Worm (Caenorhabditis elegans): Measurements from ENCODE around the gene mdt-20.

mdt-20 gene

DNA sequence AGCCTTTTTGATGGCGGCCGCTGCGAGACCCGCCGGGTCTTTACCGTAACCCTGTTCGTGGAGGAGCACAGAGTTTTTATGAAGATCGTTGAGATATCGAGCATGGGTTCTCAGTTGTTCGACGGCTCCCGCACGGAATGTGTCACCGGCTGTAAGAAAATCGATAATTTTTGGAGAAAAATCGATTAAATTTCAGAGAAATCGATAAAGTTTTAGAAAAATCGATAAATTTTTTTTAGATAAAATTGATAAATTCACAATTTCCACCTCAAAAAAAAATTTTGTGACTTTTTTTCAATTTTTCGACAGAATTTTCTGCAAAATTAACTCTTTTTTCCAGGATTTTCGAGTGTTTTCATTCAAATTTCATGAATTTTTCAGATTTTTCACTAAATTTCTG lies 47.2 kb downstream of the mdt-20 start:
- TF ChIP-seq saeg-2 (GFP tag; IDR thresholded peaks at IDR 0.05) (no peak), ceh-28 (tag; optimal IDR thresholded peaks at IDR 0.05) (peak; percentile 73)

DNA sequence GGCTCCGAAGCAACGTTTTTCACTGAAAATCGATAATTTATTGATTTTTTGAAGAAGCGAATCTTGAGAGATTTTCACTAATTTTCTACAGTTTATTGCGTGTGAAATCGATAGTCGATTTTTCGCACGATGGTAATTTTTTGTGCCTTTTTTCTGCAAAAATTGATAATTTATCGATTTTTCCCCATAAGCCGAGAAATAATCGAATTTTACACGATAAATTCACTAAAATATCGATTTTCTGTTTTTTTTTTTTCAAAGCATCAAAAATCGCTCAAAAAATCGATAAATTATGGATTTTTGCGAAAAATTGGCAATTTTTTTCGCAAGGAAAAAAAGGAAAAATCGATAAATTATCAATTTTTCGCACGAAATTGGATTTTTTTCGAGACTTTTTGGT lies 48.2 kb downstream of the mdt-20 start:
- no peak for TF ChIP-seq lin-39 (tag; optimal IDR thresholded peaks at IDR 0.05)
- no peak for TF ChIP-seq snpc-1.2 (GFP tag; IDR thresholded peaks at IDR 0.05)
- TF ChIP-seq ceh-44 (GFP tag; IDR thresholded peaks at IDR 0.05), result no peak
- TF ChIP-seq nhr-102 (tag; optimal IDR thresholded peaks at IDR 0.05), result no peak
- TF ChIP-seq spr-3 (GFP tag; optimal IDR thresholded peaks at IDR 0.05), result no peak
- no peak for TF ChIP-seq tag-97 (GFP tag; IDR thresholded peaks at IDR 0.05)
- peak; percentile 77 for TF ChIP-seq ceh-28 (tag; optimal IDR thresholded peaks at IDR 0.05)
- TF ChIP-seq sdz-12 (GFP tag; optimal IDR thresholded peaks at IDR 0.05), result no peak

DNA sequence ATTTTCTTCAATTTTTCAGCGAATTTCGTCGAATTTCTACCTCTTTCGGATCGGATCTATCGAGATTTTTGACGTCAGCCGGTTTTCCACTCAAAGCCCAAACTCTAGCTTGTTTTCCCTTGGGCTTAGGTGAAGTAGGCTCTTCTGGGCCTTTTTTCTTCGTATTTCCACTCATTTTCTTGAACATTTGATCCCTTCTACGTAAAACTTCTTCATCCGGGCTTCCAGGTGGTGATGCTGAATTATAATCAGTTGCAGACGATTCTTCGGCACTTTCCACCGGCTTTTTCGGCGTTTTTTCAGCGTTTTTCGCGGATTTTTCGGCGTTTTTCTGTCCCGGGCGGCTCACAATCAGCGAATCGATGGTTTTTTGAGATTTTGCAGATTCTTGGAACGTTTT lies 50.5 kb downstream of the mdt-20 start:
- no peak for TF ChIP-seq nhr-6 (tag; optimal IDR thresholded peaks at IDR 0.05)
- TF ChIP-seq spr-1 (tag; optimal IDR thresholded peaks at IDR 0.05), result no peak
- TF ChIP-seq ctbp-1 (GFP tag; IDR thresholded peaks at IDR 0.05), result no peak
- TF ChIP-seq D1046.2 (GFP tag; IDR thresholded peaks at IDR 0.05), result no peak
- TF ChIP-seq saeg-2 (GFP tag; IDR thresholded peaks at IDR 0.05), result no peak
- no peak for TF ChIP-seq cey-2 (tag; optimal IDR thresholded peaks at IDR 0.05; ENCODE audit: borderline replicate concordance, insufficient read depth)
- no peak for TF ChIP-seq daf-8 (GFP tag; IDR thresholded peaks at IDR 0.05)
- no peak for TF ChIP-seq fkh-10 (GFP tag; optimal IDR thresholded peaks at IDR 0.05)
- peak; percentile 87 for TF ChIP-seq aha-1 (tag)
- TF ChIP-seq unc-62 (GFP tag; optimal IDR thresholded peaks at IDR 0.05 in 1 of 2), result peak in 1 of 2 experiments; percentile 87
- no peak for TF ChIP-seq unc-62 (tag; optimal IDR thresholded peaks at IDR 0.05)
- no peak for TF ChIP-seq mep-1 (tag; optimal IDR thresholded peaks at IDR 0.05)
- TF ChIP-seq egl-27 (tag; optimal IDR thresholded peaks at IDR 0.05), result no peak

DNA sequence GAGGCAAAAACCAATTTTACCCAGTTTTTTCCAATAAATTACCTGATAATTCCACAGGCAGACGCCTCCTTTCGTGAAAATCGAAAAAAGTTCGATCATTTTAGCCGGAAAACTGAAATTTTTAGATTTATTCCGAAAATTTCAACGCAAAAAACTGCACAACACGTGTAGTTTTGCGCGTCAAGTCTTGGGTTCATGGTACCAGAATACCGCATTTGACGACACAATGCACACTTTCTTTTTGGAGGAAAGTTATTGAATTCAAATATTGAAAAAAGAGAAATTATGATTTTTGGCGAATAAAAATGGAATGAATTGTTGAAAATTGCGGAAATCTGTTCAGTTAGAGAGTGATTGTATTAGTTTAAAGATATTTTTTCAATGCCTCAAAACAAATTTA lies 52.1 kb downstream of the mdt-20 start, which contains the start of gene F38A1.8:
TSS of gene F38A1.8 (minus strand) at position 167 of the 400 bp plus-strand sequence.
- TF ChIP-seq nhr-28 (tag; optimal IDR thresholded peaks at IDR 0.05) (no peak), nhr-102 (tag; optimal IDR thresholded peaks at IDR 0.05) (no peak), saeg-2 (GFP tag; IDR thresholded peaks at IDR 0.05) (no peak), lin-38 (GFP tag; IDR thresholded peaks at IDR 0.05) (no peak), ztf-7 (tag; optimal IDR thresholded peaks at IDR 0.05) (no peak), F49E8.2 (tag; optimal IDR thresholded peaks at IDR 0.05; ENCODE audit: borderline replicate concordance) (no peak), nhr-48 (tag; optimal IDR thresholded peaks at IDR 0.05) (no peak), unc-39 (tag; optimal IDR thresholded peaks at IDR 0.05) (no peak), ZK546.5 (tag; optimal IDR thresholded peaks at IDR 0.05) (no peak), spr-1 (tag; optimal IDR thresholded peaks at IDR 0.05) (no peak), mes-2 (tag; optimal IDR thresholded peaks at IDR 0.05; ENCODE audit: poor library complexity, severe bottlenecking) (peak; percentile 74), zfp-3 (GFP tag; conservative IDR thresholded peaks at IDR 0.05) (no peak), skn-1 (tag; optimal IDR thresholded peaks at IDR 0.05) (no peak), nhr-6 (tag; optimal IDR thresholded peaks at IDR 0.05) (peak; percentile 22), zip-11 (GFP tag; IDR thresholded peaks at IDR 0.05) (no peak), spr-3 (GFP tag; optimal IDR thresholded peaks at IDR 0.05) (no peak), daf-16 (GFP tag; optimal IDR thresholded peaks at IDR 0.05) (no peak), daf-16 (tag; optimal IDR thresholded peaks at IDR 0.05) (peak; percentile 16), zfp-2 (tag; optimal IDR thresholded peaks at IDR 0.05) (no peak), hmg-1.1 (GFP tag; IDR thresholded peaks at IDR 0.05) (0 out of 2 replicates have a peak, but pooled peaks have one; percentile 30), ceh-32 (tag; optimal IDR thresholded peaks at IDR 0.05; ENCODE audit: poor library complexity) (no peak), lin-39 (tag; optimal IDR thresholded peaks at IDR 0.05) (no peak), rbr-2 (tag; optimal IDR thresholded peaks at IDR 0.05) (no peak), nhr-76 (tag; optimal IDR thresholded peaks at IDR 0.05) (no peak), lin-13 (GFP tag; optimal IDR thresholded peaks at IDR 0.05) (no peak), T20F7.1 (GFP tag; optimal IDR thresholded peaks at IDR 0.05) (no peak), dpl-1 (GFP tag; optimal IDR thresholded peaks at IDR 0.05) (peak; percentile 90), mdl-1 (tag; optimal IDR thresholded peaks at IDR 0.05) (peak in 1 of 2 experiments; percentile 74), attf-4 (tag; optimal IDR thresholded peaks at IDR 0.05) (no peak), pha-4 (GFP tag; IDR thresholded peaks at IDR 0.05) (no peak), pha-4 (tag; optimal IDR thresholded peaks at IDR 0.05) (no peak), mxl-3 (GFP tag; optimal IDR thresholded peaks at IDR 0.05) (peak; percentile 74), ama-1 (optimal IDR thresholded peaks at IDR 0.05) (no peak)

All from whole organism, L4 larva.